Fruit fly (Drosophila melanogaster) whole organism, embryonic: ENCODE data around the gene CatB.

Experiments used
- Abd-B ChIP-seq: fragments of 200-800 bp; sonication (Bioruptor generic); optimal IDR thresholded peaks from 2 replicates; lab custom pipeline; 2018; ENCODE audit warnings: missing biosample characterization, mild to moderate bottlenecking, missing genetic modification characterization, moderate library complexity
- CG10267 ChIP-seq: fragments of 200-800 bp; sonication (Bioruptor generic); optimal IDR thresholded peaks from 2 replicates; lab custom pipeline; 2018; ENCODE audit warnings: missing biosample characterization, mild to moderate bottlenecking, missing genetic modification characterization, moderate library complexity
- CG11504 ChIP-seq: fragments of 200-800 bp; sonication (Bioruptor generic); optimal IDR thresholded peaks from 3 replicates; lab custom pipeline; 2019; ENCODE audit warnings: missing biosample characterization, mild to moderate bottlenecking, missing genetic modification characterization, moderate library complexity
- CG12155 ChIP-seq: fragments of 200-800 bp; sonication (Bioruptor generic); optimal IDR thresholded peaks from 3 replicates; lab custom pipeline; 2016; ENCODE audit warnings: missing biosample characterization, missing genetic modification characterization
- CG12219 ChIP-seq: fragments of 200-800 bp; sonication (Bioruptor generic); optimal IDR thresholded peaks from 3 replicates; lab custom pipeline; 2018; ENCODE audit warnings: missing biosample characterization, mild to moderate bottlenecking, missing genetic modification characterization
- CG12659 ChIP-seq: fragments of 200-800 bp; sonication (Bioruptor generic); optimal IDR thresholded peaks from 3 replicates; lab custom pipeline; 2017; ENCODE audit warnings: mild to moderate bottlenecking, missing biosample characterization, missing genetic modification reagents, missing genetic modification characterization
- CG12769 ChIP-seq: fragments of 200-800 bp; sonication (Bioruptor generic); optimal IDR thresholded peaks from 2 replicates; lab custom pipeline; 2019; ENCODE audit warnings: missing biosample characterization, mild to moderate bottlenecking, missing genetic modification characterization, moderate library complexity
- CG12942 ChIP-seq: fragments of 200-800 bp; sonication (Bioruptor generic); optimal IDR thresholded peaks from 3 replicates; lab custom pipeline; 2016; ENCODE audit warnings: missing biosample characterization, missing genetic modification characterization
- CG13424 ChIP-seq: fragments of 200-800 bp; sonication (Bioruptor generic); optimal IDR thresholded peaks from 2 replicates; lab custom pipeline; 2019; ENCODE audit warnings: missing biosample characterization, mild to moderate bottlenecking, missing genetic modification characterization, moderate library complexity
- CG14710 ChIP-seq: fragments of 200-800 bp; sonication (Bioruptor generic); optimal IDR thresholded peaks from 3 replicates; lab custom pipeline; 2019; ENCODE audit warnings: missing biosample characterization, mild to moderate bottlenecking, missing genetic modification characterization, moderate library complexity
- CG15696 ChIP-seq: fragments of 200-800 bp; sonication (Bioruptor generic); optimal IDR thresholded peaks from 2 replicates; lab custom pipeline; 2019; ENCODE audit warnings: missing biosample characterization, mild to moderate bottlenecking, missing genetic modification characterization, moderate library complexity
- CG17568 ChIP-seq: fragments of 200-800 bp; sonication (Bioruptor generic); optimal IDR thresholded peaks from 2 replicates; lab custom pipeline; 2018; ENCODE audit warnings: missing biosample characterization, mild to moderate bottlenecking, missing genetic modification characterization, moderate library complexity
- CG2199 ChIP-seq: fragments of 200-800 bp; sonication (Bioruptor generic); IDR thresholded peaks from 3 replicates; pipeline ENCODE4 v1.3.6; 2022; ENCODE audit warnings: missing biosample characterization, missing genetic modification characterization
- CG30020 ChIP-seq: fragments of 200-800 bp; optimal IDR thresholded peaks from 2 replicates; lab custom pipeline; 2019; ENCODE audit warnings: missing biosample characterization, mild to moderate bottlenecking, missing genetic modification characterization, moderate library complexity
- CG31365 ChIP-seq: fragments of 200-800 bp; sonication (Bioruptor generic); optimal IDR thresholded peaks from 2 replicates; lab custom pipeline; 2018; ENCODE audit warnings: missing biosample characterization, mild to moderate bottlenecking, missing genetic modification characterization
- CG33557 ChIP-seq: fragments of 200-800 bp; sonication (Bioruptor generic); optimal IDR thresholded peaks from 2 replicates; lab custom pipeline; 2019; ENCODE audit warnings: missing biosample characterization, mild to moderate bottlenecking, missing genetic modification characterization, moderate library complexity
- CG34376 ChIP-seq: fragments of 200-800 bp; sonication (Bioruptor generic); optimal IDR thresholded peaks from 2 replicates; lab custom pipeline; 2018; ENCODE audit warnings: missing biosample characterization, mild to moderate bottlenecking, missing genetic modification characterization
- CG4360 ChIP-seq: fragments of 200-800 bp; sonication (Bioruptor generic); IDR thresholded peaks from 2 replicates; pipeline ENCODE4 v1.3.6; 2022; ENCODE audit warnings: missing biosample characterization, missing genetic modification characterization
- CG7271 ChIP-seq: fragments of 200-800 bp; sonication (Bioruptor generic); optimal IDR thresholded peaks from 2 replicates; lab custom pipeline; 2018; ENCODE audit warnings: missing biosample characterization, mild to moderate bottlenecking, missing genetic modification characterization, moderate library complexity
- CG8944 ChIP-seq: fragments of 200-800 bp; sonication (Bioruptor generic); optimal IDR thresholded peaks from 3 replicates; lab custom pipeline; 2016; ENCODE audit warnings: missing biosample characterization, missing genetic modification characterization
- CG9817 ChIP-seq: fragments of 200-800 bp; sonication (Bioruptor generic); optimal IDR thresholded peaks from 2 replicates; lab custom pipeline; 2018; ENCODE audit warnings: missing biosample characterization, mild to moderate bottlenecking, missing genetic modification characterization, moderate library complexity
- CG9876 ChIP-seq: fragments of 200-800 bp; sonication (Bioruptor generic); optimal IDR thresholded peaks from 2 replicates; lab custom pipeline; 2016; ENCODE audit warnings: missing biosample characterization, missing genetic modification characterization
- Chrac-16 ChIP-seq: fragments of 200-800 bp; sonication (Bioruptor generic); optimal IDR thresholded peaks from 3 replicates; lab custom pipeline; 2016; ENCODE audit warnings: missing biosample characterization, missing genetic modification characterization
- Dip3 ChIP-seq: fragments of 200-800 bp; sonication (Bioruptor generic); optimal IDR thresholded peaks from 3 replicates; lab custom pipeline; 2016; ENCODE audit warnings: missing biosample characterization, missing genetic modification characterization
- Fer1 ChIP-seq: fragments of 200-800 bp; sonication (Bioruptor generic); optimal IDR thresholded peaks from 2 replicates; lab custom pipeline; 2017; ENCODE audit warnings: missing biosample characterization, mild to moderate bottlenecking, missing genetic modification characterization
- Gsc ChIP-seq: fragments of 200-800 bp; sonication (Bioruptor generic); IDR thresholded peaks from 2 replicates; pipeline ENCODE4 v1.3.6; 2022; ENCODE audit warnings: missing biosample characterization, missing genetic modification characterization
- H2.0 ChIP-seq: fragments of 200-800 bp; sonication (Bioruptor generic); IDR thresholded peaks from 2 replicates; pipeline ENCODE4 v1.3.6; 2022; ENCODE audit warnings: missing biosample characterization, missing genetic modification characterization
- HLH4C ChIP-seq: fragments of 200-800 bp; sonication (Bioruptor generic); IDR thresholded peaks from 3 replicates; pipeline ENCODE4 v1.3.6; 2022; ENCODE audit warnings: missing biosample characterization, missing genetic modification characterization; ENCODE audit not compliant: partially characterized antibody
- Nf-YA ChIP-seq: fragments of 200-800 bp; sonication (Bioruptor generic); IDR thresholded peaks from 2 replicates; pipeline ENCODE4 v1.3.6; 2022; ENCODE audit warnings: missing biosample characterization, missing genetic modification characterization
- NfI ChIP-seq: fragments of 200-800 bp; sonication (Bioruptor generic); optimal IDR thresholded peaks from 3 replicates; lab custom pipeline; 2018; ENCODE audit warnings: missing biosample characterization, mild to moderate bottlenecking, missing genetic modification characterization, moderate library complexity
- Ravus ChIP-seq: fragments of 200-800 bp; sonication (Bioruptor generic); IDR thresholded peaks from 2 replicates; pipeline ENCODE4 v1.3.6; 2022; ENCODE audit warnings: missing biosample characterization, missing genetic modification characterization
- ap ChIP-seq: fragments of 200-800 bp; sonication (Bioruptor generic); IDR thresholded peaks from 2 replicates; pipeline ENCODE4 v1.3.6; 2022; ENCODE audit warnings: missing biosample characterization, missing genetic modification characterization
- dimm ChIP-seq: fragments of 200-800 bp; sonication (Bioruptor generic); IDR thresholded peaks from 2 replicates; pipeline ENCODE4 v1.3.6; 2022; ENCODE audit warnings: missing biosample characterization, missing genetic modification characterization
- exex ChIP-seq: fragments of 200-800 bp; sonication (Bioruptor generic); optimal IDR thresholded peaks from 4 replicates; lab custom pipeline; 2018; ENCODE audit warnings: missing biosample characterization, mild to moderate bottlenecking, missing genetic modification characterization, moderate library complexity
- fd3F ChIP-seq: fragments of 200-800 bp; sonication (Bioruptor generic); optimal IDR thresholded peaks from 2 replicates; lab custom pipeline; 2018; ENCODE audit warnings: missing biosample characterization, mild to moderate bottlenecking, missing genetic modification characterization, moderate library complexity
- gcm ChIP-seq: fragments of 200-800 bp; sonication (Bioruptor generic); optimal IDR thresholded peaks from 2 replicates; lab custom pipeline; 2019; ENCODE audit warnings: missing biosample characterization, mild to moderate bottlenecking, missing genetic modification characterization, moderate library complexity
- gem ChIP-seq: fragments of 200-800 bp; sonication (Bioruptor generic); optimal IDR thresholded peaks from 2 replicates; lab custom pipeline; 2019; ENCODE audit warnings: missing biosample characterization, mild to moderate bottlenecking, missing genetic modification characterization, moderate library complexity
- hb ChIP-seq: fragments of 200-800 bp; sonication (Bioruptor generic); IDR thresholded peaks from 3 replicates; pipeline ENCODE4 v1.3.6; 2022; ENCODE audit warnings: missing biosample characterization, missing genetic modification characterization; ENCODE audit not compliant: partially characterized antibody
- ind ChIP-seq: fragments of 200-800 bp; sonication (Bioruptor generic); optimal IDR thresholded peaks from 3 replicates; lab custom pipeline; 2016; ENCODE audit warnings: missing biosample characterization, missing genetic modification characterization
- jing ChIP-seq: fragments of 200-800 bp; sonication (Bioruptor generic); optimal IDR thresholded peaks from 2 replicates; lab custom pipeline; 2018; ENCODE audit warnings: missing biosample characterization, mild to moderate bottlenecking, missing genetic modification characterization
- knrl ChIP-seq: fragments of 200-800 bp; sonication (Bioruptor generic); IDR thresholded peaks from 3 replicates; pipeline ENCODE4 v1.3.6; 2022; ENCODE audit warnings: missing biosample characterization, missing genetic modification characterization; ENCODE audit not compliant: partially characterized antibody
- lov ChIP-seq, 2 experiments: fragments of 200-800 bp in 1 of 2; fragments of >200 bp in 1 of 2; sonication (Bioruptor generic) in 1 of 2; IDR thresholded peaks in 1 of 2; optimal IDR thresholded peaks in 1 of 2; 2 replicates in 1 of 2; 3 replicates in 1 of 2; pipeline versions ENCODE4 v1.3.6 to Lab custom; 2017 to 2022; ENCODE audit warnings: missing biosample characterization in 1 of 2, missing genetic modification characterization in 1 of 2
- p53 ChIP-seq: fragments of 200-800 bp; sonication (Bioruptor generic); optimal IDR thresholded peaks from 2 replicates; lab custom pipeline; 2016; ENCODE audit warnings: missing biosample characterization, missing genetic modification characterization
- psq ChIP-seq: fragments of 200-800 bp; sonication (Bioruptor generic); optimal IDR thresholded peaks from 2 replicates; lab custom pipeline; 2017; ENCODE audit warnings: missing biosample characterization, missing genetic modification characterization
- rib ChIP-seq: fragments of 200-800 bp; sonication (Bioruptor generic); IDR thresholded peaks from 2 replicates; pipeline ENCODE4 v1.3.6; 2022; ENCODE audit warnings: missing biosample characterization, missing genetic modification characterization
- sens ChIP-seq: fragments of 200-800 bp; sonication (Bioruptor generic); peaks from one replicate; lab custom pipeline; 2016; ENCODE audit warnings: missing biosample characterization, missing genetic modification characterization
- sens-2 ChIP-seq: fragments of 200-800 bp; sonication (Bioruptor generic); IDR thresholded peaks from 2 replicates; pipeline ENCODE4 v1.3.6; 2022; ENCODE audit warnings: missing biosample characterization, missing genetic modification characterization
- slbo ChIP-seq: fragments of 200-800 bp; sonication (Bioruptor generic); IDR thresholded peaks from 2 replicates; pipeline ENCODE4 v1.3.6; 2022; ENCODE audit warnings: missing biosample characterization, missing genetic modification characterization
- sob ChIP-seq: fragments of 200-800 bp; sonication (Bioruptor generic); IDR thresholded peaks from 2 replicates; pipeline ENCODE4 v1.3.6; 2022; ENCODE audit warnings: missing biosample characterization, missing genetic modification characterization
- stwl ChIP-seq: fragments of 200-800 bp; sonication (Bioruptor generic); optimal IDR thresholded peaks from 3 replicates; lab custom pipeline; 2018; ENCODE audit warnings: missing biosample characterization, mild to moderate bottlenecking, missing genetic modification characterization, moderate library complexity
- zen2 ChIP-seq: fragments of 200-800 bp; sonication (Bioruptor generic); IDR thresholded peaks from 3 replicates; pipeline ENCODE4 v1.3.6; 2022; ENCODE audit warnings: missing biosample characterization, missing genetic modification characterization; ENCODE audit not compliant: partially characterized antibody

CatB gene

DNA sequence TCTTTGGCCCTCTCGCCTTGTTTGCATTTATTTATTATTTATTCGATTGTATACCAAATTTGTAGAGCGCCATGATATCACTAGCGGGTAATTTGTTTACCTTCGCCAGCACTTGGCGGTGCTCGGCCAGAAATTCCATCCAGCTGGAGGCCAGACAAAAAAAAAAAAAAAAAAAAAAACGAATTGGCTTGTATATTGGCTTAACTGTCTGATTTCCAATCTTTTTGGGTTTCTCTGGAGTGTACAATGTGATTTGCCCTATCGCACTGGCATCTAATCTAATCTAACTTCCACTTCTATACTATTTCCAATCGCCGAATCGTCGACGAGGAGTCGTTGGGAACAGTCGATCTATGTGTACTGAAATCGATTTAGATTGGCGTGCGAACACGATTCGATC, 14.4 kb downstream of the CatB start (continued):
- no peak for TF ChIP-seq gem
- TF ChIP-seq CG31365 (tag; lab: Kevin White, UChicago): no peak
- TF ChIP-seq ind (GFP tag; lab: Kevin White, UChicago): no peak
- no peak for TF ChIP-seq CG7271
- TF ChIP-seq hb: no peak
- TF ChIP-seq CG4360: no peak
- no peak for TF ChIP-seq Fer1 (GFP tag; lab: Kevin White, UChicago)
- TF ChIP-seq Ravus (GFP tag; lab: Robert Waterston, UW): no peak
- TF ChIP-seq exex (tag; lab: Kevin White, UChicago): peak; percentile 96
- TF ChIP-seq Nf-YA (GFP tag; lab: Robert Waterston, UW): no peak
- TF ChIP-seq CG11504 (tag; lab: Kevin White, UChicago): no peak
- TF ChIP-seq CG30020 (tag; lab: Kevin White, UChicago): no peak
- peak; percentile 78 for TF ChIP-seq sens-2 (GFP tag; lab: Robert Waterston, UW)
- TF ChIP-seq CG34376 (GFP tag; lab: Kevin White, UChicago): peak; percentile 56
- TF ChIP-seq CG15696: no peak
- no peak for TF ChIP-seq CG12942 (GFP tag; lab: Kevin White, UChicago)
- TF ChIP-seq knrl (GFP tag; lab: Robert Waterston, UW): no peak
- TF ChIP-seq p53: no peak
- no peak for TF ChIP-seq CG12219 (GFP tag; lab: Kevin White, UChicago)
- no peak for TF ChIP-seq lov (optimal IDR thresholded peaks at IDR 0.05; lab: Kevin White, UChicago)
- TF ChIP-seq lov (GFP tag; IDR thresholded peaks at IDR 0.05; lab: Robert Waterston, UW): no peak
- TF ChIP-seq fd3F: no peak
- no peak for TF ChIP-seq ap (GFP tag; lab: Robert Waterston, UW)
- TF ChIP-seq sens: peak; percentile 68
- peak; percentile 38; the same call in 1 of the 2 replicates for TF ChIP-seq sob
- TF ChIP-seq jing (GFP tag; lab: Kevin White, UChicago): no peak
- peak; percentile 59 for TF ChIP-seq CG12769
- no peak for TF ChIP-seq Abd-B (GFP tag; lab: Kevin White, UChicago)
- no peak for TF ChIP-seq zen2 (GFP tag; lab: Robert Waterston, UW)
- TF ChIP-seq rib (GFP tag; lab: Robert Waterston, UW): peak; percentile 23; the same call in 1 of the 2 replicates
- no peak for TF ChIP-seq Gsc (GFP tag; lab: Robert Waterston, UW)
- TF ChIP-seq H2.0 (GFP tag; lab: Robert Waterston, UW): no peak
- TF ChIP-seq CG12659 (GFP tag; lab: Kevin White, UChicago): no peak
- TF ChIP-seq slbo (GFP tag; lab: Robert Waterston, UW): no peak
- TF ChIP-seq CG8944: no peak
- TF ChIP-seq CG9817: no peak
- TF ChIP-seq psq (GFP tag; lab: Kevin White, UChicago): no peak
- TF ChIP-seq Chrac-16 (GFP tag; lab: Kevin White, UChicago): no peak
- no peak for TF ChIP-seq stwl
- peak; percentile 21 for TF ChIP-seq CG17568
- TF ChIP-seq CG10267 (tag; lab: Kevin White, UChicago): no peak
- no peak for TF ChIP-seq CG2199 (GFP tag; lab: Robert Waterston, UW)
- TF ChIP-seq CG9876 (GFP tag; lab: Kevin White, UChicago): no peak
- TF ChIP-seq CG14710: no peak
- no peak for TF ChIP-seq CG12155
- no peak for TF ChIP-seq dimm (GFP tag; lab: Robert Waterston, UW)
- TF ChIP-seq CG13424 (tag; lab: Kevin White, UChicago): no peak
- no peak for TF ChIP-seq Dip3 (GFP tag; lab: Kevin White, UChicago)
- TF ChIP-seq HLH4C: no peak
- TF ChIP-seq gcm (GFP tag; lab: Kevin White, UChicago): no peak
- TF ChIP-seq CG33557: no peak
- peak; percentile 9 for TF ChIP-seq NfI (GFP tag; lab: Kevin White, UChicago)
